Worm (Caenorhabditis elegans): ENCODE results near the gene gcy-18.

The gcy-18 gene

ce11 chrIV:12893166-12893565, 33.3 kb downstream of the gcy-18 start, which contains the start of gene K08D8.12:
K08D8.12 (plus strand) TSS chrIV:12893466.
- TF ChIP-seq ceh-48 (tag; optimal IDR thresholded peaks at IDR 0.05), result no peak
- no peak for TF ChIP-seq F13H6.1 (tag; optimal IDR thresholded peaks at IDR 0.05)
- TF ChIP-seq dmd-4 (tag; optimal IDR thresholded peaks at IDR 0.05; ENCODE audit: borderline replicate concordance), result no peak
- TF ChIP-seq syd-9 (tag; optimal IDR thresholded peaks at IDR 0.05), result no peak
- no peak for TF ChIP-seq ceh-14 (tag; optimal IDR thresholded peaks at IDR 0.05)
- TF ChIP-seq che-1 (tag; optimal IDR thresholded peaks at IDR 0.05), result no peak
- TF ChIP-seq ref-2 (tag; optimal IDR thresholded peaks at IDR 0.05), result no peak
- TF ChIP-seq lin-11 (tag; optimal IDR thresholded peaks at IDR 0.05), result no peak
- no peak for TF ChIP-seq pax-1 (tag; optimal IDR thresholded peaks at IDR 0.05)
- TF ChIP-seq K02D7.2 (tag; optimal IDR thresholded peaks at IDR 0.05), result no peak
- no peak for TF ChIP-seq fkh-6 (tag; optimal IDR thresholded peaks at IDR 0.05)
- no peak for TF ChIP-seq ceh-30 (tag; optimal IDR thresholded peaks at IDR 0.05)
- TF ChIP-seq hlh-13 (GFP tag; optimal IDR thresholded peaks at IDR 0.05), result no peak
- no peak for TF ChIP-seq ceh-34 (tag; optimal IDR thresholded peaks at IDR 0.05)
- no peak for TF ChIP-seq unc-55 (GFP tag; optimal IDR thresholded peaks at IDR 0.05)

DNA sequence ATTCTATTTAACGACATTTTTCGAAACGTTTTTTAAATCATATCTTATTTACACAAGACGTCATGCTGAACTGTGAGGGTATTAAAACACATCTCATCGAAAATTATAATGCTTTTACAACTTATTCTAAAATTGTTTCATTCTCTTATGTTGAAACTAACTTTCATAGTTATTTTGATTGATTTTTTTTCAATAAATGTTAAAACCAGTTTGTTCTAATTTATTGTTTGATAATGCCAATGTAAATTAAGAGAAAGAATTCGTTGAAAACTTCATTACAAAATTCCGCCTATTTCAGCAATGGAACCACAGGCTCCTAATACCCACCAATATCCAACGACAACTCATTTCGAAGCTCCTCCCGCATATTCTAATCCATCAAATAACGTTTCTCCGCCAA, 35.1 kb downstream of the gcy-18 start, which contains the start of gene K08D8.11:
TSS of gene K08D8.11 (plus strand) at position 301 of the 400 bp plus-strand sequence.
- TF ChIP-seq pax-1 (tag; optimal IDR thresholded peaks at IDR 0.05) (no peak), ceh-24 (tag; optimal IDR thresholded peaks at IDR 0.05) (no peak), eyg-1 (tag; optimal IDR thresholded peaks at IDR 0.05) (no peak), ceh-14 (tag; optimal IDR thresholded peaks at IDR 0.05) (no peak), dve-1 (tag; optimal IDR thresholded peaks at IDR 0.05) (no peak), fkh-10 (GFP tag; optimal IDR thresholded peaks at IDR 0.05) (no peak), hlh-30 (tag; optimal IDR thresholded peaks at IDR 0.05; ENCODE audit: insufficient read depth) (no peak), rnt-1 (tag; optimal IDR thresholded peaks at IDR 0.05) (no peak), ceh-34 (tag; optimal IDR thresholded peaks at IDR 0.05) (no peak), pha-4 (tag; optimal IDR thresholded peaks at IDR 0.05) (no peak), K09A11.1 (tag; optimal IDR thresholded peaks at IDR 0.05; ENCODE audit: insufficient read depth) (no peak), syd-9 (tag; optimal IDR thresholded peaks at IDR 0.05) (no peak), gmeb-2 (tag; optimal IDR thresholded peaks at IDR 0.05) (no peak), pat-9 (tag; optimal IDR thresholded peaks at IDR 0.05) (no peak), lin-11 (tag; optimal IDR thresholded peaks at IDR 0.05) (no peak)

ce11 chrIV:12896371-12896882, 36.5 kb downstream of the gcy-18 start, which contains the start of gene K08D8.7:
K08D8.7 (plus strand) TSS chrIV:12896832.
- TF ChIP-seq hlh-30 (tag; optimal IDR thresholded peaks at IDR 0.05; ENCODE audit: insufficient read depth) (no peak), pat-9 (tag; optimal IDR thresholded peaks at IDR 0.05) (no peak), sox-2 (GFP tag; IDR thresholded peaks at IDR 0.05) (no peak), odd-2 (tag; optimal IDR thresholded peaks at IDR 0.05) (no peak), ceh-2 (tag; optimal IDR thresholded peaks at IDR 0.05) (no peak), npax-4 (tag; optimal IDR thresholded peaks at IDR 0.05) (no peak), ztf-16 (tag; optimal IDR thresholded peaks at IDR 0.05) (no peak), madf-2 (tag; optimal IDR thresholded peaks at IDR 0.05) (no peak), nfya-1 (tag; optimal IDR thresholded peaks at IDR 0.05) (no peak), ceh-30 (tag; optimal IDR thresholded peaks at IDR 0.05) (no peak), T23F11.4 (GFP tag; optimal IDR thresholded peaks at IDR 0.05) (no peak), dmd-4 (tag; optimal IDR thresholded peaks at IDR 0.05; ENCODE audit: borderline replicate concordance) (no peak)

DNA sequence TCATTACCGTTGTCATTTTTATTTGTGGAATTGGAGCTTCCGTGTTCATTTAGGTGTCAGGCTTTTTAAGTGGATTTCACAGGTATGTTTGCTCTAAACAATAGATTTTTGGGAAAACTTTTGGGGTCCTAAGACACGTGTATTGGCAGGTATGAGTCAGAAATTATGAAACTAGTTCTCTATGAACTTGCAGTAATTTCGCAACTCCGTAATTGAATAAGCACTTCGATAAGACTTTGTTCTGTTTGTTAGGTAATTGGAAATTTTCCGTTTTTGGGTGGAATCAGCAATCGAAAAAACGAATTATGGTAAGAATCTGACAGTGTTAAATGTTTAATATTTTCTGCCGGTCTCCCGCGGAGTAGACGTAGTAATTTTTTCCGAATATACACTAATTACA, 37.2 kb downstream of the gcy-18 start:
- TF ChIP-seq mec-3 (tag; optimal IDR thresholded peaks at IDR 0.05; ENCODE audit: borderline replicate concordance) (no peak), ceh-19 (GFP tag; optimal IDR thresholded peaks at IDR 0.05) (no peak)
